Worm (Caenorhabditis elegans) whole organism, L2 larva: ENCODE results near the gene W04B5.6.

ENCODE experiments used
- egl-27 ChIP-seq: sonication (generic microtip); optimal IDR thresholded peaks from 3 replicates; lab custom pipeline; 2017; ENCODE audit warnings: missing biosample characterization, missing genetic modification reagents, missing genetic modification characterization
- elt-3 ChIP-seq: sonication (generic microtip); optimal IDR thresholded peaks from 2 replicates; lab custom pipeline; 2017; ENCODE audit warnings: missing biosample characterization, missing genetic modification characterization
- lin-13 ChIP-seq: fragments of 150-350 bp; optimal IDR thresholded peaks from 2 replicates; lab custom pipeline; 2014; ENCODE audit warnings: missing biosample characterization, missing genetic modification reagents, missing genetic modification characterization
- lin-39 ChIP-seq: fragments of 150-350 bp; optimal IDR thresholded peaks from 2 replicates; lab custom pipeline; 2014; ENCODE audit warnings: missing biosample characterization, missing genetic modification reagents, missing genetic modification characterization
- mab-5 ChIP-seq: fragments of 150-350 bp; optimal IDR thresholded peaks from 2 replicates; lab custom pipeline; 2014; ENCODE audit warnings: missing biosample characterization, missing genetic modification characterization
- mbf-1 ChIP-seq: sonication (generic microtip); optimal IDR thresholded peaks from 2 replicates; lab custom pipeline; 2017; ENCODE audit warnings: missing biosample characterization, missing genetic modification characterization
- nhr-237 ChIP-seq: fragments of 150-350 bp; optimal IDR thresholded peaks from 2 replicates; lab custom pipeline; 2014; ENCODE audit warnings: missing biosample characterization, missing genetic modification characterization
- nhr-25 ChIP-seq: fragments of 150-350 bp; sonication (generic microtip); optimal IDR thresholded peaks from 3 replicates; lab custom pipeline; 2014; ENCODE audit warnings: missing biosample characterization, missing genetic modification characterization
- skn-1 ChIP-seq: sonication (generic microtip); optimal IDR thresholded peaks from 2 replicates; lab custom pipeline; 2017; ENCODE audit warnings: missing biosample characterization, missing genetic modification characterization
- sma-3 ChIP-seq: sonication (generic microtip); optimal IDR thresholded peaks from 2 replicates; lab custom pipeline; 2016; ENCODE audit warnings: missing genetic modification reagents, missing genetic modification characterization, missing compliant biosample characterization
- snpc-4 ChIP-seq: fragments of 150-350 bp; optimal IDR thresholded peaks from 2 replicates; lab custom pipeline; 2014; ENCODE audit warnings: missing biosample characterization, missing genetic modification characterization
- unc-62 ChIP-seq: fragments of 150-350 bp; optimal IDR thresholded peaks from 2 replicates; lab custom pipeline; 2014; ENCODE audit warnings: missing biosample characterization, missing genetic modification reagents, missing genetic modification characterization
- zag-1 ChIP-seq: fragments of 150-350 bp; optimal IDR thresholded peaks from 2 replicates; lab custom pipeline; 2014; ENCODE audit warnings: missing biosample characterization, missing genetic modification characterization

DNA sequence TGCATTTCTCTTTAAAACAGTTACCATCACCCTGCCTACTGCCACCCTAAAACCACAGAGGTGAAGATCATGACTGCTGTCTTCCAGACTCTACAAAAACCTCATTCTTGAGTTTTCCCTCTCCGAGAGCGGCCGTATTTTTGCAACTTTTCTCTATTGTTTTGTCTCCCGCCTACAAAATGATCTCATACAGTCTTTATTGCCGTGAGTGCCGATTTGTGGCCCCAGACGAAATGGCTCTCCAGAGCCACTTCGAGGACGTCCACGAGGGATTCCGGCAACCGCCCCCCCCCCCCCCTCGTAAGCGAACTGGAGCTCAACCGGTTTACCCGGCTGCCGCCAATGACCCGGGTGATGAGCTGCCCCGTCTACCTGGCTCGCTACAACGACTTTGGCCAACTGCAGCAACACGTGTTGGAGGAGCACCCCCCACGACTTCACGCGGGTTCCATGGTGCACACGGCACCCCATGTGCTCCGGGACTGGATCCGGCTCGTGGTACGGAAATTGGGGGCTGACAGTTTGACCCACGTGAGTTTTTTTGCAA, 10.4 kb downstream of the W04B5.6 start:
- TF ChIP-seq lin-39 (no peak), unc-62 (GFP tag; lab: Kevin White, UChicago) (no peak), skn-1 (tag; lab: Kevin White, UChicago) (no peak), elt-3 (tag; lab: Kevin White, UChicago) (no peak), egl-27 (no peak), sma-3 (GFP tag; lab: Kevin White, UChicago) (no peak), nhr-25 (tag; lab: Kevin White, UChicago) (no peak), snpc-4 (no peak), mab-5 (tag; lab: Kevin White, UChicago) (no peak), nhr-237 (no peak), zag-1 (tag; lab: Kevin White, UChicago) (no peak), lin-13 (GFP tag; lab: Kevin White, UChicago) (no peak), mbf-1 (tag; lab: Kevin White, UChicago) (no peak)
